4 fruit fly cellular contexts compared by ENCODE assay signal in genomic region chrX:1830396-1831218, dm6.
TF ChIP-seq lines count a peak whose summit lies in the region.

No protein-coding gene starts in this region.

TF ChIP-seq in whole organism, adult, 20 proteins besides CTCF, POLR2A, EP300 and RAD21 (continued from another document):
- TF ChIP-seq CG33017 (tag; optimal IDR thresholded peaks at IDR 0.05; lab: Kevin White, UChicago) (peak; percentile 85), tj (GFP tag; optimal IDR thresholded peaks at IDR 0.05; lab: Kevin White, UChicago) (peak; percentile 85)

TF ChIP-seq in whole organism, embryonic, 481 proteins besides CTCF, POLR2A, EP300 and RAD21 (continued from another document and continues in another):
- TF ChIP-seq CG5245 (GFP tag; optimal IDR thresholded peaks at IDR 0.05; lab: Kevin White, UChicago): peak; percentile 86
- peak; percentile 70 for TF ChIP-seq CG3995 (GFP tag; optimal IDR thresholded peaks at IDR 0.05; lab: Kevin White, UChicago)
- TF ChIP-seq sqz (GFP tag; optimal IDR thresholded peaks at IDR 0.05; lab: Kevin White, UChicago): peak; percentile 90
- peak; percentile 95 for TF ChIP-seq CG13296 (GFP tag; optimal IDR thresholded peaks at IDR 0.05; lab: Kevin White, UChicago)
- TF ChIP-seq CG11560 (tag; IDR thresholded peaks at IDR 0.05; lab: Robert Waterston, UW): peak; percentile 86
- TF ChIP-seq Dp (GFP tag; optimal IDR thresholded peaks at IDR 0.05; lab: Kevin White, UChicago): peak; percentile 16
- peak; percentile 91 for TF ChIP-seq CG17385 (GFP tag; optimal IDR thresholded peaks at IDR 0.05; lab: Kevin White, UChicago)
- no peak for TF ChIP-seq prd (optimal IDR thresholded peaks at IDR 0.05; lab: Kevin White, UChicago)
- peak; percentile 97 for TF ChIP-seq prd (GFP tag; IDR thresholded peaks at IDR 0.05; lab: Robert Waterston, UW)
- peak; percentile 95 for TF ChIP-seq CG2712 (tag; optimal IDR thresholded peaks at IDR 0.05; lab: Kevin White, UChicago)
- peak; percentile 89 for TF ChIP-seq gt (GFP tag; IDR thresholded peaks at IDR 0.05; lab: Robert Waterston, UW)
- peak; percentile 82 for TF ChIP-seq Lhr (GFP tag; optimal IDR thresholded peaks at IDR 0.05; lab: Kevin White, UChicago)
- TF ChIP-seq Lim3 (GFP tag; IDR thresholded peaks at IDR 0.05; lab: Robert Waterston, UW): peak; percentile 83
- peak; percentile 85 for TF ChIP-seq twi (tag; optimal IDR thresholded peaks at IDR 0.05; lab: Kevin White, UChicago)
- peak; percentile 96 for TF ChIP-seq CG32772 (GFP tag; IDR thresholded peaks at IDR 0.05; lab: Robert Waterston, UW)
- TF ChIP-seq CG3407 (GFP tag; optimal IDR thresholded peaks at IDR 0.05; lab: Kevin White, UChicago): peak; percentile 88
- TF ChIP-seq Kr (GFP tag; optimal IDR thresholded peaks at IDR 0.05; lab: Kevin White, UChicago): no peak
- TF ChIP-seq nom (GFP tag; optimal IDR thresholded peaks at IDR 0.05; lab: Kevin White, UChicago): peak; percentile 93
- peak; percentile 92 for TF ChIP-seq Mad (GFP tag; optimal IDR thresholded peaks at IDR 0.05; lab: Kevin White, UChicago)
- TF ChIP-seq eve (GFP tag; optimal IDR thresholded peaks at IDR 0.05; lab: Kevin White, UChicago): peak in 1 of 2 experiments; percentile 98
- TF ChIP-seq dysf (GFP tag; IDR thresholded peaks at IDR 0.05; lab: Robert Waterston, UW): peak; percentile 97
- peak; percentile 99 for TF ChIP-seq ci (GFP tag; IDR thresholded peaks at IDR 0.05; lab: Robert Waterston, UW)
- TF ChIP-seq CG10267 (tag; optimal IDR thresholded peaks at IDR 0.05; lab: Kevin White, UChicago): peak; percentile 88
- peak; percentile 35 for TF ChIP-seq pros (GFP tag; optimal IDR thresholded peaks at IDR 0.05; lab: Kevin White, UChicago)
- peak; percentile 54 for TF ChIP-seq Bgb (GFP tag; IDR thresholded peaks at IDR 0.05; lab: Robert Waterston, UW; ENCODE audit: partially characterized antibody)
- TF ChIP-seq CG3065 (GFP tag; optimal IDR thresholded peaks at IDR 0.05; lab: Kevin White, UChicago): peak; percentile 75
- TF ChIP-seq gem (tag; optimal IDR thresholded peaks at IDR 0.05; lab: Kevin White, UChicago): peak; percentile 97
- TF ChIP-seq Ets65A (GFP tag; lab: Kevin White, UChicago): peak; percentile 99
- TF ChIP-seq chn (GFP tag; optimal IDR thresholded peaks at IDR 0.05; lab: Kevin White, UChicago): peak; percentile 93
- peak; percentile 97 for TF ChIP-seq HmgZ (tag; optimal IDR thresholded peaks at IDR 0.05; lab: Kevin White, UChicago)
- TF ChIP-seq CG6272 (GFP tag; IDR thresholded peaks at IDR 0.05; lab: Robert Waterston, UW): peak; percentile 95
- peak; percentile 95 for TF ChIP-seq gcm2 (GFP tag; optimal IDR thresholded peaks at IDR 0.05; lab: Kevin White, UChicago)
- peak; percentile 18 for TF ChIP-seq pzg (GFP tag; optimal IDR thresholded peaks at IDR 0.05; lab: Kevin White, UChicago)
- peak; percentile 88 for TF ChIP-seq schlank (tag; optimal IDR thresholded peaks at IDR 0.05; lab: Kevin White, UChicago)
- TF ChIP-seq MTF-1 (GFP tag; optimal IDR thresholded peaks at IDR 0.05; lab: Kevin White, UChicago; ENCODE audit: borderline replicate concordance): peak; percentile 95
- TF ChIP-seq CG11696 (GFP tag; IDR thresholded peaks at IDR 0.05; lab: Robert Waterston, UW): peak; percentile 93
- TF ChIP-seq ab (GFP tag; optimal IDR thresholded peaks at IDR 0.05; lab: Kevin White, UChicago): peak; percentile 93
- TF ChIP-seq fru (optimal IDR thresholded peaks at IDR 0.05; lab: Kevin White, UChicago): no peak
- peak; percentile 84 for TF ChIP-seq CG31365 (tag; optimal IDR thresholded peaks at IDR 0.05; lab: Kevin White, UChicago)
- TF ChIP-seq dpn (GFP tag; optimal IDR thresholded peaks at IDR 0.05; lab: Kevin White, UChicago): peak; percentile 94 to 95
- peak; percentile 59; the same call in 1 of the 2 replicates for TF ChIP-seq Dip2 (GFP tag; IDR thresholded peaks at IDR 0.05; lab: Robert Waterston, UW)
- peak; percentile 88 for TF ChIP-seq CG1647 (GFP tag; optimal IDR thresholded peaks at IDR 0.05; lab: Kevin White, UChicago)
- no peak for TF ChIP-seq zen2 (GFP tag; IDR thresholded peaks at IDR 0.05; lab: Robert Waterston, UW; ENCODE audit: partially characterized antibody)

TF ChIP-seq in whole organism, prepupa, 60 proteins besides CTCF, POLR2A, EP300 and RAD21 (continued from another document):
- peak; percentile 98 for TF ChIP-seq CG10631 (GFP tag; optimal IDR thresholded peaks at IDR 0.05; lab: Kevin White, UChicago)
- peak; percentile 98 for TF ChIP-seq CG8119 (GFP tag; IDR thresholded peaks at IDR 0.05; lab: Robert Waterston, UW)
- peak; percentile 95 for TF ChIP-seq dac (GFP tag; optimal IDR thresholded peaks at IDR 0.05; lab: Kevin White, UChicago)
- TF ChIP-seq CG15336 (GFP tag; IDR thresholded peaks at IDR 0.05; lab: Robert Waterston, UW): peak; percentile 99
- TF ChIP-seq ss (GFP tag; optimal IDR thresholded peaks at IDR 0.05; lab: Kevin White, UChicago): peak; percentile 93 to 97
- TF ChIP-seq CG11762 (GFP tag; optimal IDR thresholded peaks at IDR 0.05; lab: Kevin White, UChicago; ENCODE audit: insufficient read depth): peak; percentile 98
- peak; percentile 98 for TF ChIP-seq OdsH (GFP tag; optimal IDR thresholded peaks at IDR 0.05; lab: Kevin White, UChicago)
- peak; percentile 99 for TF ChIP-seq Sox14 (GFP tag; optimal IDR thresholded peaks at IDR 0.05; lab: Kevin White, UChicago)
- TF ChIP-seq lz (GFP tag; optimal IDR thresholded peaks at IDR 0.05; lab: Kevin White, UChicago): peak; percentile 99
- peak; percentile 97 for TF ChIP-seq CG3032 (tag; optimal IDR thresholded peaks at IDR 0.05; lab: Kevin White, UChicago)
- peak; percentile 97 for TF ChIP-seq vri (GFP tag; optimal IDR thresholded peaks at IDR 0.05; lab: Kevin White, UChicago)
- peak; percentile 98 for TF ChIP-seq achi (GFP tag; optimal IDR thresholded peaks at IDR 0.05; lab: Kevin White, UChicago)
- peak; percentile 99 for TF ChIP-seq svp (GFP tag; lab: Kevin White, UChicago)
- peak; percentile 94 for TF ChIP-seq CG6854 (GFP tag; optimal IDR thresholded peaks at IDR 0.05; lab: Kevin White, UChicago)
- TF ChIP-seq CG6792 (GFP tag; optimal IDR thresholded peaks at IDR 0.05; lab: Kevin White, UChicago): peak; percentile 97
- peak; percentile 98 for TF ChIP-seq CG6276 (GFP tag; optimal IDR thresholded peaks at IDR 0.05; lab: Kevin White, UChicago)
- TF ChIP-seq CG9139 (GFP tag; optimal IDR thresholded peaks at IDR 0.05; lab: Kevin White, UChicago): peak; percentile 95
- TF ChIP-seq Hr38 (GFP tag; optimal IDR thresholded peaks at IDR 0.05; lab: Kevin White, UChicago): peak; percentile 76
- TF ChIP-seq CG6163 (GFP tag; IDR thresholded peaks at IDR 0.05; lab: Robert Waterston, UW): peak; percentile 99
- peak; percentile 99 for TF ChIP-seq esn (GFP tag; optimal IDR thresholded peaks at IDR 0.05; lab: Kevin White, UChicago)
- peak; percentile 96 for TF ChIP-seq dsx (GFP tag; optimal IDR thresholded peaks at IDR 0.05; lab: Kevin White, UChicago; ENCODE audit: poor library complexity, severe bottlenecking)
- peak; percentile 98 for TF ChIP-seq Sox102F (GFP tag; optimal IDR thresholded peaks at IDR 0.05; lab: Kevin White, UChicago)
- TF ChIP-seq eg (GFP tag; IDR thresholded peaks at IDR 0.05; lab: Robert Waterston, UW): peak; percentile 99
- TF ChIP-seq CG10669 (GFP tag; optimal IDR thresholded peaks at IDR 0.05; lab: Kevin White, UChicago): peak; percentile 98
- TF ChIP-seq CG1621 (tag; optimal IDR thresholded peaks at IDR 0.05; lab: Kevin White, UChicago): peak; percentile 98
- TF ChIP-seq CG7368 (GFP tag; optimal IDR thresholded peaks at IDR 0.05; lab: Kevin White, UChicago): peak; percentile 98
- TF ChIP-seq Met (GFP tag; optimal IDR thresholded peaks at IDR 0.05; lab: Kevin White, UChicago): peak; percentile 99
- peak; percentile 99 for TF ChIP-seq Eip75B (GFP tag; optimal IDR thresholded peaks at IDR 0.05; lab: Kevin White, UChicago)
- peak; percentile 92 for TF ChIP-seq fd59A (GFP tag; optimal IDR thresholded peaks at IDR 0.05; lab: Kevin White, UChicago)
- TF ChIP-seq CG6808 (GFP tag; optimal IDR thresholded peaks at IDR 0.05; lab: Kevin White, UChicago): peak; percentile 94
- peak; percentile 98 for TF ChIP-seq CG31627 (GFP tag; optimal IDR thresholded peaks at IDR 0.05; lab: Kevin White, UChicago)
- peak; percentile 96 for TF ChIP-seq CG4318 (GFP tag; optimal IDR thresholded peaks at IDR 0.05; lab: Kevin White, UChicago)
- TF ChIP-seq Hr39 (GFP tag; optimal IDR thresholded peaks at IDR 0.05; lab: Kevin White, UChicago): peak; percentile 98
- peak; percentile 93 for TF ChIP-seq fd85E (GFP tag; optimal IDR thresholded peaks at IDR 0.05; lab: Kevin White, UChicago)
- peak; percentile 96 for TF ChIP-seq Eip93F (GFP tag; optimal IDR thresholded peaks at IDR 0.05; lab: Kevin White, UChicago)
- peak; percentile 99 for TF ChIP-seq Eip78C (GFP tag; lab: Kevin White, UChicago)
- peak; percentile 88 for TF ChIP-seq fkh (GFP tag; optimal IDR thresholded peaks at IDR 0.05; lab: Kevin White, UChicago)
- peak; percentile 94 for TF ChIP-seq spab (GFP tag; optimal IDR thresholded peaks at IDR 0.05; lab: Kevin White, UChicago)
- peak; percentile 99 for TF ChIP-seq Hr4 (GFP tag; optimal IDR thresholded peaks at IDR 0.05; lab: Kevin White, UChicago)
- peak; percentile 99 for TF ChIP-seq net (GFP tag; optimal IDR thresholded peaks at IDR 0.05; lab: Kevin White, UChicago)
- TF ChIP-seq Ets21C (GFP tag; optimal IDR thresholded peaks at IDR 0.05; lab: Kevin White, UChicago): peak; percentile 97

TF ChIP-seq in whole organism, wandering third instar larva, 38 proteins besides CTCF, POLR2A, EP300 and RAD21 (continued from another document):
- peak; percentile 96 for TF ChIP-seq CG32264 (GFP tag; optimal IDR thresholded peaks at IDR 0.05; lab: Kevin White, UChicago)
- TF ChIP-seq CrebA (GFP tag; optimal IDR thresholded peaks at IDR 0.05; lab: Kevin White, UChicago; ENCODE audit: borderline replicate concordance): peak; percentile 86
- peak; percentile 91 for TF ChIP-seq Jra (GFP tag; optimal IDR thresholded peaks at IDR 0.05; lab: Kevin White, UChicago)
- peak; percentile 82 for TF ChIP-seq tai (GFP tag; optimal IDR thresholded peaks at IDR 0.05; lab: Kevin White, UChicago)
- no peak for TF ChIP-seq Dif (GFP tag; optimal IDR thresholded peaks at IDR 0.05; lab: Kevin White, UChicago; ENCODE audit: partially characterized antibody)
- peak; percentile 97 for TF ChIP-seq HLH106 (tag; optimal IDR thresholded peaks at IDR 0.05; lab: Kevin White, UChicago)
- TF ChIP-seq OdsH (GFP tag; optimal IDR thresholded peaks at IDR 0.05; lab: Kevin White, UChicago): peak; percentile 95
- TF ChIP-seq pan (optimal IDR thresholded peaks at IDR 0.05; lab: Kevin White, UChicago): no peak
- TF ChIP-seq rgr (GFP tag; optimal IDR thresholded peaks at IDR 0.05; lab: Kevin White, UChicago): peak; percentile 98
- peak; percentile 92 for TF ChIP-seq psq (GFP tag; optimal IDR thresholded peaks at IDR 0.05; lab: Kevin White, UChicago)
- TF ChIP-seq sv (GFP tag; optimal IDR thresholded peaks at IDR 0.05; lab: Kevin White, UChicago): peak; percentile 96
- TF ChIP-seq Mio (GFP tag; optimal IDR thresholded peaks at IDR 0.05; lab: Kevin White, UChicago): peak; percentile 77
- peak; percentile 94 for TF ChIP-seq brk (GFP tag; optimal IDR thresholded peaks at IDR 0.05; lab: Kevin White, UChicago)
- TF ChIP-seq Hr78 (GFP tag; optimal IDR thresholded peaks at IDR 0.05; lab: Kevin White, UChicago): no peak
- TF ChIP-seq Hr83 (GFP tag; optimal IDR thresholded peaks at IDR 0.05; lab: Kevin White, UChicago; ENCODE audit: poor library complexity, severe bottlenecking): peak; percentile 89
- TF ChIP-seq Hnf4 (GFP tag; optimal IDR thresholded peaks at IDR 0.05; lab: Kevin White, UChicago): peak; percentile 98
- no peak for TF ChIP-seq N (GFP tag; optimal IDR thresholded peaks at IDR 0.05; lab: Kevin White, UChicago)
TF ChIP-seq in whole organism, wandering third instar larva: peak in this region for 27.
